Worm (Caenorhabditis elegans) whole organism, young adult: ENCODE measurements around the gene bicd-1.

ENCODE experiments used
- B0035.1 ChIP-seq: sonication (generic microtip); optimal IDR thresholded peaks from 2 replicates; lab custom pipeline; 2016; ENCODE audit warnings: missing genetic modification characterization, mild to moderate bottlenecking, missing compliant biosample characterization, missing genotype, missing genetic modification reagents
- B0336.3 ChIP-seq: fragments of 200-800 bp; sonication (Bioruptor generic); IDR thresholded peaks from 2 replicates; pipeline ENCODE4 v1.3.6; 2022; ENCODE audit warnings: missing genetic modification characterization, missing compliant biosample characterization
- C06A6.2 ChIP-seq: fragments of 200-800 bp; sonication (Bioruptor generic); conservative IDR thresholded peaks from 2 replicates; pipeline ENCODE4 v1.3.6; 2022; ENCODE audit warnings: missing genetic modification characterization, missing compliant biosample characterization
- F23B12.7 ChIP-seq: sonication (generic microtip); optimal IDR thresholded peaks from 2 replicates; lab custom pipeline; 2017; ENCODE audit warnings: missing genetic modification characterization, mild to moderate bottlenecking, missing compliant biosample characterization, antibody characterized with exemption, moderate library complexity; ENCODE audit not compliant: insufficient read depth
- F37B4.10 ChIP-seq: fragments of 200-800 bp; sonication (Bioruptor generic); IDR thresholded peaks from 2 replicates; pipeline ENCODE4 v1.3.6; 2022; ENCODE audit warnings: missing genetic modification characterization, missing compliant biosample characterization
- F57A8.1 ChIP-seq: fragments of 200-800 bp; sonication (Bioruptor generic); optimal IDR thresholded peaks from 2 replicates; lab custom pipeline; 2018; ENCODE audit warnings: mild to moderate bottlenecking, missing genetic modification characterization, moderate library complexity, missing compliant biosample characterization
- F57C9.4 ChIP-seq: sonication (generic microtip); optimal IDR thresholded peaks from 2 replicates; lab custom pipeline; 2017; ENCODE audit warnings: mild to moderate bottlenecking, missing genetic modification characterization, missing compliant biosample characterization
- Y95B8A.8 ChIP-seq: fragments of 200-800 bp; sonication (Bioruptor generic); IDR thresholded peaks from 2 replicates; pipeline ENCODE4 v1.3.6; 2022; ENCODE audit warnings: missing genetic modification reagents, missing genetic modification characterization, missing compliant biosample characterization
- ZK185.1 ChIP-seq: sonication (generic microtip); optimal IDR thresholded peaks from 2 replicates; lab custom pipeline; 2016; ENCODE audit warnings: mild to moderate bottlenecking, missing genetic modification characterization, missing compliant biosample characterization; ENCODE audit not compliant: poor library complexity, severe bottlenecking
- cebp-1 ChIP-seq, 2 experiments: fragments of 200-800 bp in 1 of 2; sonication (Bioruptor generic) in 1 of 2; sonication (generic microtip) in 1 of 2; IDR thresholded peaks in 1 of 2; optimal IDR thresholded peaks in 1 of 2; 2 replicates each; pipeline versions ENCODE4 v1.3.6 to Lab custom; 2017 to 2022; ENCODE audit warnings: missing compliant biosample characterization in 2 of 2, missing genetic modification characterization in 2 of 2, mild to moderate bottlenecking in 1 of 2, missing genetic modification reagents in 1 of 2, moderate library complexity in 1 of 2
- cebp-2 ChIP-seq: fragments of 200-800 bp; sonication (Bioruptor generic); IDR thresholded peaks from 2 replicates; pipeline ENCODE4 v1.3.6; 2022; ENCODE audit warnings: missing genetic modification characterization, missing compliant biosample characterization
- ceh-27 ChIP-seq: fragments of 200-800 bp; sonication (Bioruptor generic); optimal IDR thresholded peaks from 2 replicates; lab custom pipeline; 2018; ENCODE audit warnings: mild to moderate bottlenecking, missing genetic modification characterization, moderate library complexity, missing compliant biosample characterization
- ceh-58 ChIP-seq: fragments of 200-800 bp; sonication (Bioruptor generic); IDR thresholded peaks from 2 replicates; pipeline ENCODE4 v1.3.6; 2022; ENCODE audit warnings: missing genetic modification characterization, missing compliant biosample characterization
- ceh-91 ChIP-seq: fragments of 200-800 bp; sonication (Bioruptor generic); IDR thresholded peaks from 2 replicates; pipeline ENCODE4 v1.3.6; 2022; ENCODE audit warnings: missing genetic modification reagents, missing genetic modification characterization, missing compliant biosample characterization
- egl-44 ChIP-seq: fragments of 200-800 bp; sonication (Bioruptor generic); IDR thresholded peaks from 2 replicates; pipeline ENCODE4 v1.3.6; 2022; ENCODE audit warnings: missing genetic modification reagents, missing genetic modification characterization, missing compliant biosample characterization
- hrde-1 ChIP-seq: sonication (generic microtip); optimal IDR thresholded peaks from 2 replicates; lab custom pipeline; 2016; ENCODE audit warnings: missing genetic modification characterization, mild to moderate bottlenecking, missing compliant biosample characterization, moderate library complexity, missing genotype, missing genetic modification reagents, borderline replicate concordance
- hsf-1 ChIP-seq: fragments of 200-800 bp; sonication (Bioruptor generic); IDR thresholded peaks from 2 replicates; pipeline ENCODE4 v1.3.6; 2022; ENCODE audit warnings: missing genetic modification reagents, missing genetic modification characterization, missing compliant biosample characterization
- lin-35 ChIP-seq, 3 experiments: fragments of 150-350 bp in 2 of 3; sonication (generic microtip) in 1 of 3; optimal IDR thresholded peaks; 2 replicates each; lab custom pipeline; 2014 to 2018; ENCODE audit warnings: missing biosample characterization in 3 of 3, missing genetic modification characterization in 3 of 3, missing genetic modification reagents in 3 of 3
- lsl-1 ChIP-seq: fragments of 200-800 bp; sonication (Bioruptor generic); optimal IDR thresholded peaks from 2 replicates; lab custom pipeline; 2018; ENCODE audit warnings: mild to moderate bottlenecking, missing genetic modification characterization, moderate library complexity, missing compliant biosample characterization
- mes-4 ChIP-seq: sonication (generic microtip); optimal IDR thresholded peaks from 2 replicates; lab custom pipeline; 2016; ENCODE audit warnings: missing genotype, missing genetic modification characterization, missing compliant biosample characterization
- nfya-2 ChIP-seq: fragments of 200-800 bp; sonication (Bioruptor generic); IDR thresholded peaks from 2 replicates; pipeline ENCODE4 v1.3.6; 2022; ENCODE audit warnings: missing genetic modification reagents, missing genetic modification characterization, missing compliant biosample characterization
- nfyb-1 ChIP-seq: fragments of 200-800 bp; sonication (Bioruptor generic); IDR thresholded peaks from 2 replicates; pipeline ENCODE4 v1.3.6; 2022; ENCODE audit warnings: missing genetic modification reagents, missing genetic modification characterization, missing compliant biosample characterization
- nhr-80 ChIP-seq: sonication (generic microtip); optimal IDR thresholded peaks from 2 replicates; lab custom pipeline; 2016; ENCODE audit warnings: missing genetic modification characterization, missing compliant biosample characterization
- nhr-90 ChIP-seq: sonication (generic microtip); optimal IDR thresholded peaks from 2 replicates; lab custom pipeline; 2016; ENCODE audit warnings: missing genotype, mild to moderate bottlenecking, missing genetic modification characterization, missing compliant biosample characterization
- rcor-1 ChIP-seq: fragments of 200-800 bp; sonication (Bioruptor generic); IDR thresholded peaks from 2 replicates; pipeline ENCODE4 v1.3.6; 2022; ENCODE audit warnings: missing genetic modification reagents, missing genetic modification characterization, missing compliant biosample characterization
- sdz-38 ChIP-seq: sonication (generic microtip); optimal IDR thresholded peaks from 2 replicates; lab custom pipeline; 2016; ENCODE audit warnings: missing genotype, missing genetic modification characterization, missing compliant biosample characterization
- snpc-1.1 ChIP-seq: sonication (generic microtip); optimal IDR thresholded peaks from 2 replicates; lab custom pipeline; 2017; ENCODE audit warnings: missing genetic modification characterization, mild to moderate bottlenecking, missing compliant biosample characterization, antibody characterized with exemption, moderate library complexity, missing genotype, missing genetic modification reagents; ENCODE audit not compliant: insufficient read depth
- snpc-4 ChIP-seq, 5 experiments: fragments of 150-350 bp in 1 of 5; sonication (generic microtip) in 4 of 5; optimal IDR thresholded peaks; 2 replicates each; lab custom pipeline; 2014 to 2018; ENCODE audit warnings: missing genetic modification characterization in 5 of 5, missing biosample characterization in 3 of 5, antibody characterized with exemption in 2 of 5, mild to moderate bottlenecking in 2 of 5, missing compliant biosample characterization in 2 of 5, missing genotype in 2 of 5, moderate library complexity in 2 of 5, missing genetic modification reagents in 1 of 5
- xnd-1 ChIP-seq: sonication (generic microtip); optimal IDR thresholded peaks from 2 replicates; lab custom pipeline; 2016; ENCODE audit warnings: missing genotype, missing genetic modification reagents, missing genetic modification characterization, missing compliant biosample characterization
- ztf-25 ChIP-seq: fragments of 200-800 bp; sonication (Bioruptor generic); IDR thresholded peaks from 2 replicates; pipeline ENCODE4 v1.3.6; 2022; ENCODE audit warnings: missing genetic modification reagents, missing genetic modification characterization, missing compliant biosample characterization
- ztf-26 ChIP-seq: sonication (generic microtip); optimal IDR thresholded peaks from 2 replicates; lab custom pipeline; 2017; ENCODE audit warnings: missing genetic modification characterization, missing compliant biosample characterization
- ztf-28 ChIP-seq: fragments of 200-800 bp; sonication (Bioruptor generic); IDR thresholded peaks from 2 replicates; pipeline ENCODE4 v1.3.6; 2022; ENCODE audit warnings: missing genetic modification reagents, missing genetic modification characterization, missing compliant biosample characterization

The bicd-1 gene

ce11 chrIV:6556624-6557368 is 15.3 kb downstream of the bicd-1 start, which contains the start of gene try-3 (continued):
- TF ChIP-seq B0035.1 (tag; lab: Kevin White, UChicago) (peak; percentile 36), egl-44 (GFP tag; lab: Robert Waterston, UW) (peak; percentile 31; the same call in 1 of the 2 replicates), rcor-1 (peak; percentile 68), ztf-26 (tag; lab: Kevin White, UChicago) (peak; percentile 42), nhr-90 (tag; lab: Kevin White, UChicago) (peak; percentile 71), nfya-2 (no peak), mes-4 (tag; lab: Kevin White, UChicago) (no peak), B0336.3 (GFP tag; lab: Robert Waterston, UW) (peak; percentile 81), F37B4.10 (GFP tag; lab: Robert Waterston, UW) (0 out of 2 replicates have a peak, but pooled peaks have one; percentile 59), snpc-4 (GFP tag; optimal IDR thresholded peaks at IDR 0.05; lab: Kevin White, UChicago) (peak; percentile 79), snpc-4 (tag; optimal IDR thresholded peaks at IDR 0.05; lab: Kevin White, UChicago) (peak; percentile 18 to 93 (median 89)), snpc-1.1 (tag; lab: Kevin White, UChicago) (peak; percentile 50), F23B12.7 (tag; lab: Kevin White, UChicago) (peak; percentile 65), xnd-1 (tag; lab: Kevin White, UChicago) (no peak), sdz-38 (tag; lab: Kevin White, UChicago) (no peak), hsf-1 (peak; percentile 49; the same call in 1 of the 2 replicates), lin-35 (GFP tag; optimal IDR thresholded peaks at IDR 0.05; lab: Kevin White, UChicago) (peak in 1 of 3 experiments; percentile 78), ceh-58 (0 out of 2 replicates have a peak, but pooled peaks have one; percentile 68), lsl-1 (GFP tag; lab: Kevin White, UChicago) (peak; percentile 32), hrde-1 (no peak), ceh-27 (GFP tag; lab: Kevin White, UChicago) (peak; percentile 73), cebp-2 (GFP tag; lab: Robert Waterston, UW) (peak; percentile 79; the same call in 1 of the 2 replicates), nfyb-1 (GFP tag; lab: Robert Waterston, UW) (peak; percentile 80), ZK185.1 (tag; lab: Kevin White, UChicago) (peak; percentile 74), ztf-25 (GFP tag; lab: Robert Waterston, UW) (peak; percentile 63; the same call in 1 of the 2 replicates), F57A8.1 (no peak), nhr-80 (tag; lab: Kevin White, UChicago) (peak; percentile 41), ceh-91 (peak; percentile 47), cebp-1 (GFP tag; IDR thresholded peaks at IDR 0.05; lab: Robert Waterston, UW) (peak; percentile 57), cebp-1 (tag; optimal IDR thresholded peaks at IDR 0.05; lab: Kevin White, UChicago) (peak; percentile 73), F57C9.4 (tag; lab: Kevin White, UChicago) (peak; percentile 42), ztf-28 (GFP tag; lab: Robert Waterston, UW) (0 out of 2 replicates have a peak, but pooled peaks have one; percentile 48), Y95B8A.8 (GFP tag; lab: Robert Waterston, UW) (peak; percentile 63; the same call in 1 of the 2 replicates), C06A6.2 (GFP tag; lab: Robert Waterston, UW) (peak; percentile 55; the same call in 1 of the 2 replicates)
- TF ChIP-seq, all 124 proteins: peak for 84
